Worm (Caenorhabditis elegans): ENCODE results near the gene C30B5.6.

DNA sequence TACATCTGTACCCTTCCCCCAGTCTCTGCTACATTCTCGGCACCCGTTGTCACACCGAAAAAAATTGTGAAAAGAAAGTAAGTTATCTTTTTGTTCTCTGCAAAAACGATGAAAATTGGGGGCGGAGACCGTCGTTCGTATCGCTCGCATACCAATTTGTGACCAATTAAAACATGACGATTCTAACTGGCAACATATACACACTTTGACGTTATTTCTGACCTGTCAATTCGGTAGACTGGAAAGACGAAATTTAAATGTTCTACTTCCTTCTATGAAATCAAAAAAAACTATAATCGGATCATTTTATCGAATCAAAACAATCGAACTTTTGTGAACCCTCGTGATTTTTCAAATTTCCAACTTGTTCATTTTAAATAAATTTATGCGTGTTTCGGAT lies 41.9 kb downstream of the C30B5.6 start:
- TF ChIP-seq bed-1 (GFP tag; IDR thresholded peaks at IDR 0.05): no peak
- TF ChIP-seq lag-1 (GFP tag; IDR thresholded peaks at IDR 0.05): no peak
- no peak for TF ChIP-seq zfh-2 (GFP tag; conservative IDR thresholded peaks at IDR 0.05)
- TF ChIP-seq him-1 (tag; optimal IDR thresholded peaks at IDR 0.05): no peak
- no peak for TF ChIP-seq ceh-40 (GFP tag; IDR thresholded peaks at IDR 0.05)
- TF ChIP-seq zim-3 (tag; optimal IDR thresholded peaks at IDR 0.05): no peak
- TF ChIP-seq nfya-1 (tag; optimal IDR thresholded peaks at IDR 0.05; ENCODE audit: borderline replicate concordance, insufficient read depth): no peak
- TF ChIP-seq ama-1 (optimal IDR thresholded peaks at IDR 0.05): no peak
- TF ChIP-seq ama-1 (GFP tag; optimal IDR thresholded peaks at IDR 0.05): no peak
- TF ChIP-seq snpc-4 (GFP tag; optimal IDR thresholded peaks at IDR 0.05): no peak
- no peak for TF ChIP-seq snpc-4 (tag; optimal IDR thresholded peaks at IDR 0.05)
- TF ChIP-seq F22D6.2 (tag; optimal IDR thresholded peaks at IDR 0.05): no peak
- no peak for TF ChIP-seq die-1 (tag; optimal IDR thresholded peaks at IDR 0.05)
- TF ChIP-seq ceh-91 (GFP tag; IDR thresholded peaks at IDR 0.05): no peak
- TF ChIP-seq nhr-90 (tag; optimal IDR thresholded peaks at IDR 0.05): no peak
